Worm (Caenorhabditis elegans) whole organism, L4 larva: ENCODE results near the gene C50B8.6.

Source experiments
- D1046.2 ChIP-seq: fragments of 200-800 bp; sonication (Bioruptor generic); IDR thresholded peaks from 2 replicates; pipeline ENCODE4 v1.3.6; 2022; ENCODE audit warnings: missing genetic modification characterization, missing compliant biosample characterization
- F37D6.2 ChIP-seq: sonication (generic microtip); optimal IDR thresholded peaks from 2 replicates; lab custom pipeline; 2016; ENCODE audit warnings: mild to moderate bottlenecking, missing genetic modification characterization, missing compliant biosample characterization
- F49E8.2 ChIP-seq: sonication (generic microtip); optimal IDR thresholded peaks from 2 replicates; lab custom pipeline; 2016; ENCODE audit warnings: missing compliant biosample characterization, mild to moderate bottlenecking, missing genetic modification characterization, borderline replicate concordance
- R02D3.7 ChIP-seq: fragments of 150-350 bp; sonication (generic microtip); optimal IDR thresholded peaks from 3 replicates; lab custom pipeline; 2014; ENCODE audit warnings: missing biosample characterization, missing genetic modification characterization
- Y105C5A.15 ChIP-seq: fragments of 200-800 bp; sonication (Bioruptor generic); IDR thresholded peaks from 2 replicates; pipeline ENCODE4 v1.3.6; 2022; ENCODE audit warnings: missing genetic modification characterization, missing compliant biosample characterization
- Y75B8A.6 ChIP-seq: fragments of 200-800 bp; sonication (Bioruptor generic); IDR thresholded peaks from 2 replicates; pipeline ENCODE4 v1.3.6; 2022; ENCODE audit warnings: missing genetic modification reagents, missing genetic modification characterization, missing compliant biosample characterization
- ZK337.2 ChIP-seq: fragments of 200-800 bp; sonication (Bioruptor generic); IDR thresholded peaks from 2 replicates; pipeline ENCODE4 v1.3.6; 2022; ENCODE audit warnings: missing genetic modification reagents, missing genetic modification characterization, missing compliant biosample characterization
- aha-1 ChIP-seq: fragments of 150-350 bp; peaks from one replicate; lab custom pipeline; 2014; ENCODE audit warnings: missing biosample characterization, missing genetic modification characterization
- arid-1 ChIP-seq: fragments of 200-800 bp; sonication (Bioruptor generic); conservative IDR thresholded peaks from 2 replicates; pipeline ENCODE4 v1.3.6; 2022; ENCODE audit warnings: missing genetic modification reagents, missing genetic modification characterization, missing compliant biosample characterization
- attf-4 ChIP-seq: sonication (generic microtip); optimal IDR thresholded peaks from 3 replicates; lab custom pipeline; 2017; ENCODE audit warnings: missing biosample characterization, missing genetic modification characterization
- ceh-28 ChIP-seq: fragments of 150-350 bp; optimal IDR thresholded peaks from 2 replicates; lab custom pipeline; 2014; ENCODE audit warnings: missing biosample characterization, missing genetic modification reagents, missing genetic modification characterization
- ceh-32 ChIP-seq: sonication (generic microtip); optimal IDR thresholded peaks from 2 replicates; lab custom pipeline; 2016; ENCODE audit warnings: mild to moderate bottlenecking, missing genetic modification characterization, missing compliant biosample characterization; ENCODE audit not compliant: poor library complexity
- ceh-62 ChIP-seq: sonication (generic microtip); optimal IDR thresholded peaks from 2 replicates; lab custom pipeline; 2017; ENCODE audit warnings: missing biosample characterization, missing genetic modification characterization
- ceh-82 ChIP-seq: sonication (generic microtip); optimal IDR thresholded peaks from 2 replicates; lab custom pipeline; 2017; ENCODE audit warnings: missing biosample characterization, missing genetic modification characterization
- ces-1 ChIP-seq: fragments of 150-350 bp; sonication (generic microtip); optimal IDR thresholded peaks from 4 replicates; lab custom pipeline; 2014; ENCODE audit warnings: missing biosample characterization, missing genetic modification reagents, missing genetic modification characterization
- ctbp-1 ChIP-seq: fragments of 200-800 bp; sonication (Bioruptor generic); IDR thresholded peaks from 2 replicates; pipeline ENCODE4 v1.3.6; 2022; ENCODE audit warnings: missing genetic modification reagents, missing genetic modification characterization, missing compliant biosample characterization
- daf-12 ChIP-seq: fragments of 150-350 bp; optimal IDR thresholded peaks from 2 replicates; lab custom pipeline; 2014; ENCODE audit warnings: missing biosample characterization, missing genetic modification reagents, missing genetic modification characterization
- dmd-6 ChIP-seq: fragments of 200-800 bp; sonication (Bioruptor generic); IDR thresholded peaks from 2 replicates; pipeline ENCODE4 v1.3.6; 2022; ENCODE audit warnings: missing genetic modification reagents, missing genetic modification characterization, missing compliant biosample characterization
- dmd-8 ChIP-seq: fragments of 200-800 bp; sonication (Bioruptor generic); IDR thresholded peaks from 2 replicates; pipeline ENCODE4 v1.3.6; 2022; ENCODE audit warnings: missing genetic modification characterization, missing compliant biosample characterization
- dmd-9 ChIP-seq: fragments of 200-800 bp; sonication (Bioruptor generic); IDR thresholded peaks from 2 replicates; pipeline ENCODE4 v1.3.6; 2022; ENCODE audit warnings: missing genetic modification reagents, missing genetic modification characterization, missing compliant biosample characterization
- dpl-1 ChIP-seq: fragments of 150-350 bp; optimal IDR thresholded peaks from 2 replicates; lab custom pipeline; 2014; ENCODE audit warnings: missing biosample characterization, missing genetic modification reagents, missing genetic modification characterization
- dve-1 ChIP-seq: sonication (generic microtip); optimal IDR thresholded peaks from 2 replicates; lab custom pipeline; 2017; ENCODE audit warnings: antibody characterized with exemption, mild to moderate bottlenecking, missing genetic modification characterization, missing compliant biosample characterization; ENCODE audit not compliant: insufficient read depth
- fos-1 ChIP-seq: fragments of 150-350 bp; optimal IDR thresholded peaks from 2 replicates; lab custom pipeline; 2014; ENCODE audit warnings: missing biosample characterization, missing genetic modification characterization
- hlh-11 ChIP-seq: fragments of 200-800 bp; sonication (Bioruptor generic); optimal IDR thresholded peaks from 2 replicates; lab custom pipeline; 2018; ENCODE audit warnings: mild to moderate bottlenecking, missing genetic modification characterization, missing compliant biosample characterization
- hlh-30 ChIP-seq: sonication (generic microtip); optimal IDR thresholded peaks from 2 replicates; lab custom pipeline; 2017; ENCODE audit warnings: antibody characterized with exemption, mild to moderate bottlenecking, missing genetic modification characterization, missing compliant biosample characterization; ENCODE audit not compliant: insufficient read depth
- hmg-1.1 ChIP-seq: fragments of 200-800 bp; sonication (Bioruptor generic); IDR thresholded peaks from 2 replicates; pipeline ENCODE4 v1.3.6; 2022; ENCODE audit warnings: missing genetic modification reagents, missing genetic modification characterization, missing compliant biosample characterization
- lim-7 ChIP-seq: fragments of 200-800 bp; sonication (Bioruptor generic); IDR thresholded peaks from 2 replicates; pipeline ENCODE4 v1.3.6; 2022; ENCODE audit warnings: missing genetic modification characterization, missing compliant biosample characterization
- lin-38 ChIP-seq: fragments of 200-800 bp; sonication (Bioruptor generic); IDR thresholded peaks from 2 replicates; pipeline ENCODE4 v1.3.6; 2022; ENCODE audit warnings: missing genetic modification reagents, missing genetic modification characterization, missing compliant biosample characterization
- madf-5 ChIP-seq, 2 experiments: fragments of 200-800 bp; sonication (Bioruptor generic); IDR thresholded peaks; 2 replicates each; pipeline ENCODE4 v1.3.6; 2022; ENCODE audit warnings: missing compliant biosample characterization in 2 of 2, missing genetic modification characterization in 2 of 2
- madf-9 ChIP-seq: fragments of 200-800 bp; sonication (Bioruptor generic); conservative IDR thresholded peaks from 2 replicates; pipeline ENCODE4 v1.3.6; 2022; ENCODE audit warnings: missing genetic modification reagents, missing genetic modification characterization, missing compliant biosample characterization
- mdl-1 ChIP-seq, 2 experiments: fragments of 150-350 bp in 1 of 2; sonication (generic microtip) in 1 of 2; optimal IDR thresholded peaks; 2 replicates each; lab custom pipeline; 2014 to 2017; ENCODE audit warnings: missing biosample characterization in 2 of 2, missing genetic modification characterization in 2 of 2
- mxl-2 ChIP-seq: fragments of 200-800 bp; sonication (Bioruptor generic); conservative IDR thresholded peaks from 2 replicates; pipeline ENCODE4 v1.3.6; 2022; ENCODE audit warnings: missing genetic modification reagents, missing genetic modification characterization, missing compliant biosample characterization
- mxl-3 ChIP-seq: fragments of 200-800 bp; sonication (Bioruptor generic); optimal IDR thresholded peaks from 2 replicates; lab custom pipeline; 2018; ENCODE audit warnings: mild to moderate bottlenecking, missing genetic modification characterization, missing compliant biosample characterization
- nhr-11 ChIP-seq: fragments of 150-350 bp; optimal IDR thresholded peaks from 2 replicates; lab custom pipeline; 2014; ENCODE audit warnings: missing biosample characterization, missing genetic modification characterization
- nhr-41 ChIP-seq: fragments of 200-800 bp; sonication (Bioruptor generic); IDR thresholded peaks from 2 replicates; pipeline ENCODE4 v1.3.6; 2022; ENCODE audit warnings: missing genetic modification reagents, missing genetic modification characterization, missing compliant biosample characterization
- nhr-42 ChIP-seq: fragments of 200-800 bp; sonication (Bioruptor generic); IDR thresholded peaks from 2 replicates; pipeline ENCODE4 v1.3.6; 2022; ENCODE audit warnings: missing genetic modification characterization, missing compliant biosample characterization
- nhr-6 ChIP-seq: fragments of 150-350 bp; optimal IDR thresholded peaks from 2 replicates; lab custom pipeline; 2014; ENCODE audit warnings: missing biosample characterization, missing genetic modification characterization
- nhr-77 ChIP-seq: fragments of 150-350 bp; optimal IDR thresholded peaks from 2 replicates; lab custom pipeline; 2014; ENCODE audit warnings: missing biosample characterization, missing genetic modification characterization
- pqm-1 ChIP-seq: sonication (generic microtip); optimal IDR thresholded peaks from 2 replicates; lab custom pipeline; 2017; ENCODE audit warnings: missing biosample characterization, missing genetic modification characterization
- sdz-12 ChIP-seq: fragments of 200-800 bp; sonication (Bioruptor generic); optimal IDR thresholded peaks from 2 replicates; lab custom pipeline; 2018; ENCODE audit warnings: mild to moderate bottlenecking, missing genetic modification characterization, missing compliant biosample characterization
- snpc-4 ChIP-seq: fragments of 150-350 bp; optimal IDR thresholded peaks from 2 replicates; lab custom pipeline; 2014; ENCODE audit warnings: missing biosample characterization, missing genetic modification characterization
- spr-1 ChIP-seq: sonication (generic microtip); optimal IDR thresholded peaks from 2 replicates; lab custom pipeline; 2016; ENCODE audit warnings: mild to moderate bottlenecking, missing genetic modification characterization, missing compliant biosample characterization
- tra-1 ChIP-seq: fragments of 200-800 bp; sonication (Bioruptor generic); IDR thresholded peaks from 2 replicates; pipeline ENCODE4 v1.3.6; 2022; ENCODE audit warnings: missing genetic modification reagents, missing genetic modification characterization, missing compliant biosample characterization
- unc-62 ChIP-seq, 3 experiments: fragments of 150-350 bp in 1 of 3; sonication (generic microtip); optimal IDR thresholded peaks in 2 of 3; peaks in 1 of 3; 1 replicate in 1 of 3; 2 replicates in 2 of 3; lab custom pipeline; 2014 to 2017; ENCODE audit warnings: missing biosample characterization in 3 of 3, missing genetic modification characterization in 3 of 3, missing genetic modification reagents in 3 of 3, missing genotype in 1 of 3
- zip-11 ChIP-seq: fragments of 200-800 bp; sonication (Bioruptor generic); IDR thresholded peaks from 2 replicates; pipeline ENCODE4 v1.3.6; 2022; ENCODE audit warnings: missing genetic modification characterization, missing compliant biosample characterization
- ztf-11 ChIP-seq: fragments of 150-350 bp; optimal IDR thresholded peaks from 2 replicates; lab custom pipeline; 2014; ENCODE audit warnings: missing biosample characterization, missing genetic modification characterization

The C50B8.6 gene

DNA sequence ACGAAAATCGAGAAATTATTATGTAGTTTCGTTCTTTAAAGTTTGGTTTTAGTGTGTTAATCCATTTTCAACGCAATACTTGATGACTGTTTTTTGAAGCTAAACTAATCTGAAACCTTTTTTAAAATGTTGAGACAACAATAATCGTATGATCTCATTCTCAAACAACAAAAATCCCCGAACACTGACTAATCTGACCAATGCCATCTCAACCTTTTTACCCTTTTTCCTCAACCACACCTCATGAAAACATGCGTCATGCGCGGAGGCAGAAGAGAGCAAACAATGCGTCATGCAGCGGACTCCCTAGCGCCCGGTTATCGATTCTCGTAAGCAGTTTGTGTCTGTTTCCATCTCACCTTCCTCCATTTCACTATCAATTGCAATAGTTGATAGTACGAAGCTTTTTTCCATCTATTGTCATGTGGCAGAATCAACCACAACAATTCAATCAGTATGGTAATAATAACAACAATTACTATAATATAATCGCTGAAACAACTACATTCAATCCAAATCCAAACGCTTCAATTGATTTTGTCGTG, 7.0 kb upstream of the C50B8.6 start, which contains the start of gene C50B8.4 (continued):
- TF ChIP-seq daf-12 (tag; lab: Kevin White, UChicago) (no peak), F37D6.2 (tag; lab: Kevin White, UChicago) (no peak), mdl-1 (tag; optimal IDR thresholded peaks at IDR 0.05; lab: Kevin White, UChicago) (no peak), dmd-9 (GFP tag; lab: Robert Waterston, UW) (no peak), mxl-3 (GFP tag; lab: Kevin White, UChicago) (peak; percentile 40), unc-62 (GFP tag; optimal IDR thresholded peaks at IDR 0.05 in 1 of 2; lab: Kevin White, UChicago) (peak in 1 of 2 experiments; percentile 25), unc-62 (tag; optimal IDR thresholded peaks at IDR 0.05; lab: Kevin White, UChicago) (no peak), D1046.2 (GFP tag; lab: Robert Waterston, UW) (no peak), nhr-42 (GFP tag; lab: Robert Waterston, UW) (no peak), hlh-11 (tag; lab: Kevin White, UChicago) (peak; percentile 75), spr-1 (tag; lab: Kevin White, UChicago) (no peak), mxl-2 (no peak), hlh-30 (tag; lab: Kevin White, UChicago) (peak; percentile 63), dmd-6 (GFP tag; lab: Robert Waterston, UW) (peak; percentile 26; the same call in 1 of the 2 replicates), sdz-12 (GFP tag; lab: Kevin White, UChicago) (no peak), ceh-32 (no peak)
- TF ChIP-seq, all 104 proteins: peak for 12

DNA sequence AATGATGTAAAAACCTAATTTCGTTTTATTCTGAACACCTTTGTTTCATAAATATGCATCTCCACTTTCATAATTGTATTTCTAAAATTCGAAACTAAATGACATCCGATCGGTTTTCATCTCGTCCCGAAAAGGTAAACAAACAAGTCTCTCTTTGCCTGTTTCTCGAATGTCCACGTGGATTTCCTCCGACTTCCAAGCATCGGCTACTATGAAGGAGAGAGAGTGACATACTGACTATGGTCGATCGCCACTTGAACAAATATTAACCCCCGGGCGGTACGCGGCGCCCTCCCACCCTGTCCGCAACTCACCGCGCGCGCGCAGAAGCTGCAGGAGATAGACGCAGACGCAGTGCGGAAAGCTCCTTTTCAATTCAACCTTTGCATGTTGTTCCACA, 2.9 kb upstream of the C50B8.6 start:
- TF ChIP-seq nhr-6 (peak; percentile 10), lim-7 (GFP tag; lab: Robert Waterston, UW) (no peak), madf-9 (GFP tag; lab: Robert Waterston, UW) (0 out of 2 replicates have a peak, but pooled peaks have one; percentile 28)

DNA sequence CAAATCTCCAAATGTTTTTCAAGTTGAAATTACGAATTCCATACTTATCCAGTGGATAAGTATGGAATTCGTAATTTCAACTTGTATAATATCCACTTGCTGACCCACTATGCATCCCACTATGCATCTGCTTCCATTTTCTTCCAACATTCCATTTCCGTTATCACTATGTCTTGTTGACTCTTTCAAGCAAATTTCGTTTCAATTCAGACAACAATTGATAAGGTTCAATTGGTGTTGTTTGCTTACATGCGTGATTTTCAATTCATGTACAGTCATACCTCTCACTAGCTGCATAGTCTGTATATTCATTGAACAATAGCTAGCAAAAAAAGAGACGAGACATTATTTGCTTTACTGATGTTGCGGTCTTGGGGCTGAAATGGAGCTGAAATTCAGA, 1.9 kb upstream of the C50B8.6 start:
- TF ChIP-seq ctbp-1 (no peak), aha-1 (tag; lab: Kevin White, UChicago) (peak; percentile 0), arid-1 (no peak), mdl-1 (tag; optimal IDR thresholded peaks at IDR 0.05; lab: Kevin White, UChicago) (no peak), ztf-11 (no peak), nhr-11 (no peak), nhr-77 (no peak), R02D3.7 (tag; lab: Kevin White, UChicago) (no peak), Y75B8A.6 (GFP tag; lab: Robert Waterston, UW) (no peak), ceh-62 (tag; lab: Kevin White, UChicago) (no peak), dve-1 (tag; lab: Kevin White, UChicago) (peak; percentile 40), tra-1 (no peak), hmg-1.1 (GFP tag; lab: Robert Waterston, UW) (no peak), dpl-1 (GFP tag; lab: Kevin White, UChicago) (no peak), madf-5 (GFP tag; IDR thresholded peaks at IDR 0.05; lab: Robert Waterston, UW) (no peak), zip-11 (GFP tag; lab: Robert Waterston, UW) (no peak), pqm-1 (tag; lab: Kevin White, UChicago) (peak; percentile 66), ZK337.2 (GFP tag; lab: Robert Waterston, UW) (no peak), nhr-41 (GFP tag; lab: Robert Waterston, UW) (no peak), nhr-6 (peak; percentile 36), ces-1 (GFP tag; lab: Kevin White, UChicago) (no peak), D1046.2 (GFP tag; lab: Robert Waterston, UW) (no peak), dmd-8 (no peak), dmd-6 (GFP tag; lab: Robert Waterston, UW) (0 out of 2 replicates have a peak, but pooled peaks have one; percentile 24), attf-4 (no peak), nhr-42 (GFP tag; lab: Robert Waterston, UW) (no peak), ceh-28 (tag; lab: Kevin White, UChicago) (no peak), Y105C5A.15 (GFP tag; lab: Robert Waterston, UW) (no peak), hlh-11 (tag; lab: Kevin White, UChicago) (peak; percentile 34), fos-1 (tag; lab: Kevin White, UChicago) (no peak), ceh-82 (tag; lab: Kevin White, UChicago) (no peak), F49E8.2 (tag; lab: Kevin White, UChicago) (no peak), lin-38 (GFP tag; lab: Robert Waterston, UW) (no peak), snpc-4 (no peak), hlh-30 (tag; lab: Kevin White, UChicago) (peak; percentile 31), mxl-2 (no peak)
